Fruit fly (Drosophila melanogaster): ENCODE measurements around the gene Mbs.
A peak's percentile ranks its signal among the peaks of the same experiment; 100 is the strongest.

The Mbs gene

dm6 chr3L:16052145-16053025 is 626 bp downstream of the Mbs start (continued):
- TF ChIP-seq achi (GFP tag; optimal IDR thresholded peaks at IDR 0.05) (no peak), CG3919 (GFP tag; optimal IDR thresholded peaks at IDR 0.05) (no peak), svp (GFP tag) (no peak), Gug (GFP tag; IDR thresholded peaks at IDR 0.05) (no peak), CG10669 (GFP tag; optimal IDR thresholded peaks at IDR 0.05) (no peak), CG3032 (tag; optimal IDR thresholded peaks at IDR 0.05) (no peak), CG8119 (GFP tag; IDR thresholded peaks at IDR 0.05) (peak; percentile 42; the same call in 2 of the 3 replicates), esn (GFP tag; optimal IDR thresholded peaks at IDR 0.05) (no peak), CG8632 (GFP tag; optimal IDR thresholded peaks at IDR 0.05) (no peak), eg (GFP tag; IDR thresholded peaks at IDR 0.05) (0 out of 3 replicates have a peak, but pooled peaks have one; percentile 3)

- TF ChIP-seq dsx (GFP tag; optimal IDR thresholded peaks at IDR 0.05; ENCODE audit: poor library complexity, severe bottlenecking) (no peak), esn (GFP tag; optimal IDR thresholded peaks at IDR 0.05) (no peak), Sox14 (GFP tag; optimal IDR thresholded peaks at IDR 0.05) (no peak), lz (GFP tag; optimal IDR thresholded peaks at IDR 0.05) (no peak), Lpt (GFP tag; optimal IDR thresholded peaks at IDR 0.05) (no peak), CG6792 (GFP tag; optimal IDR thresholded peaks at IDR 0.05) (no peak), CG15336 (GFP tag; IDR thresholded peaks at IDR 0.05) (no peak), Hr4 (GFP tag; optimal IDR thresholded peaks at IDR 0.05) (no peak), CG34406 (GFP tag; optimal IDR thresholded peaks at IDR 0.05) (no peak), CG6276 (GFP tag; optimal IDR thresholded peaks at IDR 0.05) (no peak), Met (GFP tag; optimal IDR thresholded peaks at IDR 0.05) (no peak), dac (GFP tag; optimal IDR thresholded peaks at IDR 0.05) (no peak), Sox102F (GFP tag; optimal IDR thresholded peaks at IDR 0.05) (no peak), CG6854 (GFP tag; optimal IDR thresholded peaks at IDR 0.05) (no peak)
Observed at dm6 chr3L:16053026-16053556, 1.3 kb downstream of the Mbs start.

dm6 chr3L:16054095-16054494 is 2.3 kb downstream of the Mbs start:
- TF ChIP-seq Eip78C (GFP tag) (peak; percentile 71), lz (GFP tag; optimal IDR thresholded peaks at IDR 0.05) (peak; percentile 4), Hr4 (GFP tag; optimal IDR thresholded peaks at IDR 0.05) (peak; percentile 58), CG10631 (GFP tag; optimal IDR thresholded peaks at IDR 0.05) (no peak), CG6163 (GFP tag; IDR thresholded peaks at IDR 0.05) (no peak), CG8632 (GFP tag; optimal IDR thresholded peaks at IDR 0.05) (no peak), CG16779 (tag; optimal IDR thresholded peaks at IDR 0.05) (no peak), CG15336 (GFP tag; IDR thresholded peaks at IDR 0.05) (peak; percentile 71), CG32006 (GFP tag; optimal IDR thresholded peaks at IDR 0.05) (peak; percentile 66), esn (GFP tag; optimal IDR thresholded peaks at IDR 0.05) (peak; percentile 44), cyc (GFP tag; optimal IDR thresholded peaks at IDR 0.05) (no peak), CG1621 (tag; optimal IDR thresholded peaks at IDR 0.05) (no peak), CG6854 (GFP tag; optimal IDR thresholded peaks at IDR 0.05) (no peak), Gug (GFP tag; IDR thresholded peaks at IDR 0.05) (no peak; the same call in 1 of the 2 replicates), acj6 (GFP tag; optimal IDR thresholded peaks at IDR 0.05) (peak; percentile 25), CG4318 (GFP tag; optimal IDR thresholded peaks at IDR 0.05) (peak; percentile 9), svp (GFP tag) (peak; percentile 61), CG11762 (GFP tag; optimal IDR thresholded peaks at IDR 0.05; ENCODE audit: insufficient read depth) (no peak), OdsH (GFP tag; optimal IDR thresholded peaks at IDR 0.05) (peak; percentile 40), salr (GFP tag; optimal IDR thresholded peaks at IDR 0.05) (no peak), fkh (GFP tag; optimal IDR thresholded peaks at IDR 0.05) (no peak), Hr38 (GFP tag; optimal IDR thresholded peaks at IDR 0.05) (no peak), CG3919 (GFP tag; optimal IDR thresholded peaks at IDR 0.05) (peak; percentile 10), CG10669 (GFP tag; optimal IDR thresholded peaks at IDR 0.05) (no peak), vri (GFP tag; optimal IDR thresholded peaks at IDR 0.05) (no peak), Sox15 (GFP tag; optimal IDR thresholded peaks at IDR 0.05) (peak; percentile 6), CG8319 (GFP tag; optimal IDR thresholded peaks at IDR 0.05) (no peak), fd59A (GFP tag; optimal IDR thresholded peaks at IDR 0.05) (no peak), Lpt (GFP tag; optimal IDR thresholded peaks at IDR 0.05) (peak; percentile 1), Smox (GFP tag; optimal IDR thresholded peaks at IDR 0.05) (no peak), Ets96B (tag; optimal IDR thresholded peaks at IDR 0.05) (peak; percentile 6), net (GFP tag; optimal IDR thresholded peaks at IDR 0.05) (peak; percentile 49), spab (GFP tag; optimal IDR thresholded peaks at IDR 0.05) (no peak), CG34406 (GFP tag; optimal IDR thresholded peaks at IDR 0.05) (peak; percentile 12)

Measured in whole organism, prepupa.